Worm (Caenorhabditis elegans) whole organism, L4 larva: ENCODE data around the gene ifa-1.

ENCODE experiments used
- F37D6.2 ChIP-seq: sonication (generic microtip); optimal IDR thresholded peaks from 2 replicates; lab custom pipeline; 2016; ENCODE audit warnings: mild to moderate bottlenecking, missing genetic modification characterization, missing compliant biosample characterization
- F49E8.2 ChIP-seq: sonication (generic microtip); optimal IDR thresholded peaks from 2 replicates; lab custom pipeline; 2016; ENCODE audit warnings: missing compliant biosample characterization, mild to moderate bottlenecking, missing genetic modification characterization, borderline replicate concordance
- T26A8.4 ChIP-seq: fragments of 200-800 bp; sonication (Bioruptor generic); IDR thresholded peaks from 2 replicates; pipeline ENCODE4 v1.3.6; 2022; ENCODE audit warnings: missing genetic modification characterization, missing compliant biosample characterization
- Y75B8A.6 ChIP-seq: fragments of 200-800 bp; sonication (Bioruptor generic); IDR thresholded peaks from 2 replicates; pipeline ENCODE4 v1.3.6; 2022; ENCODE audit warnings: missing genetic modification reagents, missing genetic modification characterization, missing compliant biosample characterization
- aha-1 ChIP-seq: fragments of 150-350 bp; peaks from one replicate; lab custom pipeline; 2014; ENCODE audit warnings: missing biosample characterization, missing genetic modification characterization
- aly-2 ChIP-seq: sonication (generic microtip); optimal IDR thresholded peaks from 2 replicates; lab custom pipeline; 2018; ENCODE audit warnings: missing biosample characterization, missing genetic modification characterization
- ama-1 ChIP-seq: fragments of 150-350 bp; optimal IDR thresholded peaks from 2 replicates; lab custom pipeline; 2014; ENCODE audit warnings: inconsistent platforms, mixed read lengths
- ceh-20 ChIP-seq: fragments of 200-800 bp; sonication (Bioruptor generic); IDR thresholded peaks from 2 replicates; pipeline ENCODE4 v1.3.6; 2022; ENCODE audit warnings: missing genetic modification reagents, missing genetic modification characterization, missing compliant biosample characterization
- ceh-82 ChIP-seq: sonication (generic microtip); optimal IDR thresholded peaks from 2 replicates; lab custom pipeline; 2017; ENCODE audit warnings: missing biosample characterization, missing genetic modification characterization
- ces-1 ChIP-seq: fragments of 150-350 bp; sonication (generic microtip); optimal IDR thresholded peaks from 4 replicates; lab custom pipeline; 2014; ENCODE audit warnings: missing biosample characterization, missing genetic modification reagents, missing genetic modification characterization
- daf-12 ChIP-seq: fragments of 150-350 bp; optimal IDR thresholded peaks from 2 replicates; lab custom pipeline; 2014; ENCODE audit warnings: missing biosample characterization, missing genetic modification reagents, missing genetic modification characterization
- daf-16 ChIP-seq, 3 experiments: sonication (generic microtip); optimal IDR thresholded peaks; 2 replicates each; lab custom pipeline; 2016 to 2017; ENCODE audit warnings: missing genetic modification characterization in 3 of 3, missing genetic modification reagents in 3 of 3, mild to moderate bottlenecking in 2 of 3, missing compliant biosample characterization in 2 of 3, missing biosample characterization in 1 of 3, moderate library complexity in 1 of 3
- dmd-6 ChIP-seq: fragments of 200-800 bp; sonication (Bioruptor generic); IDR thresholded peaks from 2 replicates; pipeline ENCODE4 v1.3.6; 2022; ENCODE audit warnings: missing genetic modification reagents, missing genetic modification characterization, missing compliant biosample characterization
- dmd-9 ChIP-seq: fragments of 200-800 bp; sonication (Bioruptor generic); IDR thresholded peaks from 2 replicates; pipeline ENCODE4 v1.3.6; 2022; ENCODE audit warnings: missing genetic modification reagents, missing genetic modification characterization, missing compliant biosample characterization
- egl-27 ChIP-seq: sonication (generic microtip); optimal IDR thresholded peaks from 3 replicates; lab custom pipeline; 2017; ENCODE audit warnings: missing biosample characterization, missing genetic modification reagents, missing genetic modification characterization
- fkh-10 ChIP-seq: fragments of 150-350 bp; optimal IDR thresholded peaks from 2 replicates; lab custom pipeline; 2014; ENCODE audit warnings: missing biosample characterization, missing genetic modification reagents, missing genetic modification characterization
- fos-1 ChIP-seq: fragments of 150-350 bp; optimal IDR thresholded peaks from 2 replicates; lab custom pipeline; 2014; ENCODE audit warnings: missing biosample characterization, missing genetic modification characterization
- hlh-11 ChIP-seq: fragments of 200-800 bp; sonication (Bioruptor generic); optimal IDR thresholded peaks from 2 replicates; lab custom pipeline; 2018; ENCODE audit warnings: mild to moderate bottlenecking, missing genetic modification characterization, missing compliant biosample characterization
- lin-1 ChIP-seq: fragments of 200-800 bp; sonication (Bioruptor generic); IDR thresholded peaks from 2 replicates; pipeline ENCODE4 v1.3.6; 2022; ENCODE audit warnings: missing genetic modification reagents, missing genetic modification characterization, missing compliant biosample characterization
- lin-15B ChIP-seq: fragments of 150-350 bp; sonication (generic microtip); optimal IDR thresholded peaks from 3 replicates; lab custom pipeline; 2014; ENCODE audit warnings: missing biosample characterization, missing genetic modification characterization
- lin-29 ChIP-seq: fragments of 200-800 bp; sonication (Bioruptor generic); IDR thresholded peaks from 2 replicates; pipeline ENCODE4 v1.3.6; 2022; ENCODE audit warnings: missing genetic modification reagents, missing genetic modification characterization, missing compliant biosample characterization
- madf-5 ChIP-seq, 2 experiments: fragments of 200-800 bp; sonication (Bioruptor generic); IDR thresholded peaks; 2 replicates each; pipeline ENCODE4 v1.3.6; 2022; ENCODE audit warnings: missing compliant biosample characterization in 2 of 2, missing genetic modification characterization in 2 of 2
- mdl-1 ChIP-seq, 2 experiments: fragments of 150-350 bp in 1 of 2; sonication (generic microtip) in 1 of 2; optimal IDR thresholded peaks; 2 replicates each; lab custom pipeline; 2014 to 2017; ENCODE audit warnings: missing biosample characterization in 2 of 2, missing genetic modification characterization in 2 of 2
- mdt-29 ChIP-seq: fragments of 200-800 bp; sonication (Bioruptor generic); IDR thresholded peaks from 2 replicates; pipeline ENCODE4 v1.3.6; 2022; ENCODE audit warnings: missing genetic modification reagents, missing genetic modification characterization, missing compliant biosample characterization
- mxl-3 ChIP-seq: fragments of 200-800 bp; sonication (Bioruptor generic); optimal IDR thresholded peaks from 2 replicates; lab custom pipeline; 2018; ENCODE audit warnings: mild to moderate bottlenecking, missing genetic modification characterization, missing compliant biosample characterization
- nhr-11 ChIP-seq: fragments of 150-350 bp; optimal IDR thresholded peaks from 2 replicates; lab custom pipeline; 2014; ENCODE audit warnings: missing biosample characterization, missing genetic modification characterization
- nhr-25 ChIP-seq: sonication (generic microtip); optimal IDR thresholded peaks from 2 replicates; lab custom pipeline; 2017; ENCODE audit warnings: missing genetic modification characterization, mild to moderate bottlenecking, missing compliant biosample characterization, antibody characterized with exemption, moderate library complexity, borderline replicate concordance; ENCODE audit not compliant: insufficient read depth
- nhr-28 ChIP-seq: fragments of 150-350 bp; optimal IDR thresholded peaks from 2 replicates; lab custom pipeline; 2014; ENCODE audit warnings: missing biosample characterization, missing genetic modification characterization
- nhr-41 ChIP-seq: fragments of 200-800 bp; sonication (Bioruptor generic); IDR thresholded peaks from 2 replicates; pipeline ENCODE4 v1.3.6; 2022; ENCODE audit warnings: missing genetic modification reagents, missing genetic modification characterization, missing compliant biosample characterization
- nhr-42 ChIP-seq: fragments of 200-800 bp; sonication (Bioruptor generic); IDR thresholded peaks from 2 replicates; pipeline ENCODE4 v1.3.6; 2022; ENCODE audit warnings: missing genetic modification characterization, missing compliant biosample characterization
- nhr-6 ChIP-seq: fragments of 150-350 bp; optimal IDR thresholded peaks from 2 replicates; lab custom pipeline; 2014; ENCODE audit warnings: missing biosample characterization, missing genetic modification characterization
- nhr-76 ChIP-seq: fragments of 150-350 bp; optimal IDR thresholded peaks from 2 replicates; lab custom pipeline; 2014; ENCODE audit warnings: missing biosample characterization, missing genetic modification characterization
- nhr-77 ChIP-seq: fragments of 150-350 bp; optimal IDR thresholded peaks from 2 replicates; lab custom pipeline; 2014; ENCODE audit warnings: missing biosample characterization, missing genetic modification characterization
- php-3 ChIP-seq: fragments of 200-800 bp; sonication (Bioruptor generic); IDR thresholded peaks from 2 replicates; pipeline ENCODE4 v1.3.6; 2022; ENCODE audit warnings: missing genetic modification reagents, missing genetic modification characterization, missing compliant biosample characterization
- pqm-1 ChIP-seq: sonication (generic microtip); optimal IDR thresholded peaks from 2 replicates; lab custom pipeline; 2017; ENCODE audit warnings: missing biosample characterization, missing genetic modification characterization
- set-16 ChIP-seq: fragments of 200-800 bp; sonication (Bioruptor generic); IDR thresholded peaks from 2 replicates; pipeline ENCODE4 v1.3.6; 2022; ENCODE audit warnings: missing genetic modification reagents, missing genetic modification characterization, missing compliant biosample characterization
- snpc-1.2 ChIP-seq: fragments of 200-800 bp; sonication (Bioruptor generic); IDR thresholded peaks from 2 replicates; pipeline ENCODE4 v1.3.6; 2022; ENCODE audit warnings: missing genetic modification reagents, missing genetic modification characterization, missing compliant biosample characterization
- spr-1 ChIP-seq: sonication (generic microtip); optimal IDR thresholded peaks from 2 replicates; lab custom pipeline; 2016; ENCODE audit warnings: mild to moderate bottlenecking, missing genetic modification characterization, missing compliant biosample characterization
- unc-62 ChIP-seq, 3 experiments: fragments of 150-350 bp in 1 of 3; sonication (generic microtip); optimal IDR thresholded peaks in 2 of 3; peaks in 1 of 3; 1 replicate in 1 of 3; 2 replicates in 2 of 3; lab custom pipeline; 2014 to 2017; ENCODE audit warnings: missing biosample characterization in 3 of 3, missing genetic modification characterization in 3 of 3, missing genetic modification reagents in 3 of 3, missing genotype in 1 of 3
- vab-7 ChIP-seq: fragments of 200-800 bp; sonication (Bioruptor generic); IDR thresholded peaks from 2 replicates; pipeline ENCODE4 v1.3.6; 2022; ENCODE audit warnings: missing genetic modification reagents, missing genetic modification characterization, missing compliant biosample characterization
- ztf-7 ChIP-seq: fragments of 150-350 bp; optimal IDR thresholded peaks from 2 replicates; lab custom pipeline; 2014; ENCODE audit warnings: missing biosample characterization, missing genetic modification characterization

Gene ifa-1

ce11 chrX:11249392-11249791 is 21.6 kb upstream of the ifa-1 start:
- TF ChIP-seq daf-12 (tag; lab: Kevin White, UChicago) (no peak), spr-1 (no peak), vab-7 (GFP tag; lab: Robert Waterston, UW) (no peak), nhr-76 (no peak), mdl-1 (tag; optimal IDR thresholded peaks at IDR 0.05; lab: Kevin White, UChicago) (peak in 1 of 2 experiments; percentile 36), aha-1 (tag; lab: Kevin White, UChicago) (peak; percentile 3), ceh-20 (GFP tag; lab: Robert Waterston, UW) (no peak), egl-27 (no peak), lin-1 (GFP tag; lab: Robert Waterston, UW) (no peak), aly-2 (tag; lab: Kevin White, UChicago) (no peak), ama-1 (no peak), nhr-6 (tag; lab: Kevin White, UChicago) (no peak), lin-15B (tag; lab: Kevin White, UChicago) (no peak), mdt-29 (GFP tag; lab: Robert Waterston, UW) (no peak), ceh-82 (no peak), nhr-77 (tag; lab: Kevin White, UChicago) (no peak)
- TF ChIP-seq, all 104 proteins: peak for 2

ce11 chrX:11250983-11251382 is 20.0 kb upstream of the ifa-1 start:
- TF ChIP-seq pqm-1 (tag; lab: Kevin White, UChicago): peak; percentile 13
- TF ChIP-seq nhr-28 (tag; lab: Kevin White, UChicago): peak; percentile 30
- no peak for TF ChIP-seq daf-16 (GFP tag; optimal IDR thresholded peaks at IDR 0.05; lab: Kevin White, UChicago)
- TF ChIP-seq daf-16 (tag; optimal IDR thresholded peaks at IDR 0.05; lab: Kevin White, UChicago): peak; percentile 40
- TF ChIP-seq fkh-10 (GFP tag; lab: Kevin White, UChicago): no peak
- no peak for TF ChIP-seq dmd-9
- no peak for TF ChIP-seq dmd-6 (GFP tag; lab: Robert Waterston, UW)
- TF ChIP-seq T26A8.4: no peak
- TF ChIP-seq hlh-11: no peak
- no peak for TF ChIP-seq F49E8.2
- TF ChIP-seq snpc-1.2: no peak
- no peak for TF ChIP-seq lin-1 (GFP tag; lab: Robert Waterston, UW)
- TF ChIP-seq fos-1 (tag; lab: Kevin White, UChicago): no peak
- TF ChIP-seq ces-1 (GFP tag; lab: Kevin White, UChicago): no peak
- no peak for TF ChIP-seq Y75B8A.6 (GFP tag; lab: Robert Waterston, UW)
- no peak for TF ChIP-seq set-16
- TF ChIP-seq nhr-11 (tag; lab: Kevin White, UChicago): no peak
- no peak for TF ChIP-seq madf-5 (GFP tag; IDR thresholded peaks at IDR 0.05; lab: Robert Waterston, UW)
- TF ChIP-seq unc-62 (GFP tag; optimal IDR thresholded peaks at IDR 0.05 in 1 of 2; lab: Kevin White, UChicago): no peak
- TF ChIP-seq unc-62 (tag; optimal IDR thresholded peaks at IDR 0.05; lab: Kevin White, UChicago): no peak
- TF ChIP-seq nhr-41 (GFP tag; lab: Robert Waterston, UW): no peak
- TF ChIP-seq nhr-76: no peak
- no peak for TF ChIP-seq ztf-7
- TF ChIP-seq F37D6.2: no peak
- no peak for TF ChIP-seq nhr-42
- no peak for TF ChIP-seq lin-29 (GFP tag; lab: Robert Waterston, UW)
- no peak for TF ChIP-seq mdl-1 (tag; optimal IDR thresholded peaks at IDR 0.05; lab: Kevin White, UChicago)

- TF ChIP-seq nhr-25 (tag; lab: Kevin White, UChicago): no peak
- TF ChIP-seq dmd-6 (GFP tag; lab: Robert Waterston, UW): peak; percentile 52; the same call in 1 of the 2 replicates
- TF ChIP-seq php-3 (GFP tag; lab: Robert Waterston, UW): 0 out of 2 replicates have a peak, but pooled peaks have one; percentile 23
- TF ChIP-seq pqm-1 (tag; lab: Kevin White, UChicago): peak; percentile 82
- no peak for TF ChIP-seq daf-16 (GFP tag; optimal IDR thresholded peaks at IDR 0.05; lab: Kevin White, UChicago)
- peak; percentile 40 for TF ChIP-seq daf-16 (tag; optimal IDR thresholded peaks at IDR 0.05; lab: Kevin White, UChicago)
- TF ChIP-seq mxl-3 (GFP tag; lab: Kevin White, UChicago): no peak
- TF ChIP-seq nhr-28 (tag; lab: Kevin White, UChicago): peak; percentile 13
Observed at ce11 chrX:11251928-11252327, 19.1 kb upstream of the ifa-1 start.
